In the genomic region with DNA sequence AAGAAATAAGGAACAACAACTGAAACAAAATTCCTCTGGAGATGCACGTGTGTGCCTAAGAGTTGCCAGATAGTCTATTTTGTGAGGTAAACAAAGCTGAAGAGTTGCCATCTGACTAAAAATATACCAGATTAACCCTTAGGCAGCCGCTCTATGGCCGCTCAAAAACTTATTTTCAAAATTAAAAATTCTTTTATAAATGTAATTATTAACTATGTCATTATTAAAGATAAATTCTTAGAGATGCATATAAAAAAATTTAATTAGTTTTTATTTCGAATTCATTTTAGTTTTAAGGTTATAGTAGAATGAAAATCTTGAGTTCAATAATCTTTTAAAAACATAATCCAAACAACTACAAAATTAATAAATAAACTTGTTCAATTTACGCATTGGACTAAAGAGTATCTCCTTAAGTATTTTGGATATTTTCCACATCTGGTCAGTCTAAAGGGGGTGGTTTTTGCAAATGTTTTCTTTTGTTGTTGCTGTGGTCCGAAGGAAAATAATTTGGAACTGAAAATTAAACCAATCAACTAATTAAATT, we compare ENCODE assay signal across 1 fruit fly cellular context.
TF ChIP-seq lines count a peak whose summit lies in the region.

Tmx3 (plus strand) TSS at position 442 of the 547 bp plus-strand sequence.

TF ChIP-seq in whole organism, embryonic, 481 proteins besides CTCF, POLR2A, EP300 and RAD21 (continued from another document):
- TF ChIP-seq bcd (GFP tag; optimal IDR thresholded peaks at IDR 0.05; lab: Kevin White, UChicago) (peak; percentile 86), CG5953 (GFP tag; IDR thresholded peaks at IDR 0.05; lab: Robert Waterston, UW) (peak; percentile 84), Max (GFP tag; optimal IDR thresholded peaks at IDR 0.05; lab: Kevin White, UChicago) (peak; percentile 91), Rx (GFP tag; IDR thresholded peaks at IDR 0.05; lab: Robert Waterston, UW) (peak; percentile 89), CG8924 (tag; optimal IDR thresholded peaks at IDR 0.05; lab: Kevin White, UChicago) (peak; percentile 89), CG43689 (GFP tag; IDR thresholded peaks at IDR 0.05; lab: Robert Waterston, UW) (peak; percentile 70; the same call in 1 of the 2 replicates), tgo (GFP tag; IDR thresholded peaks at IDR 0.05; lab: Robert Waterston, UW) (peak; percentile 94)
